Fruit fly (Drosophila melanogaster) whole organism, prepupa: ENCODE results near the gene Mpcp2.

ENCODE experiments used
- CG11294 ChIP-seq: fragments of 200-800 bp; sonication (Bioruptor generic); IDR thresholded peaks from 2 replicates; pipeline ENCODE4 v1.3.6; 2022; ENCODE audit warnings: missing biosample characterization, missing genetic modification characterization
- Hr39 ChIP-seq: fragments of 200-800 bp; sonication (Bioruptor generic); optimal IDR thresholded peaks from 2 replicates; lab custom pipeline; 2016; ENCODE audit warnings: missing biosample characterization, missing genetic modification characterization
- cyc ChIP-seq: fragments of 200-800 bp; sonication (Bioruptor generic); optimal IDR thresholded peaks from 3 replicates; lab custom pipeline; 2016; ENCODE audit warnings: missing biosample characterization, missing genetic modification characterization

DNA sequence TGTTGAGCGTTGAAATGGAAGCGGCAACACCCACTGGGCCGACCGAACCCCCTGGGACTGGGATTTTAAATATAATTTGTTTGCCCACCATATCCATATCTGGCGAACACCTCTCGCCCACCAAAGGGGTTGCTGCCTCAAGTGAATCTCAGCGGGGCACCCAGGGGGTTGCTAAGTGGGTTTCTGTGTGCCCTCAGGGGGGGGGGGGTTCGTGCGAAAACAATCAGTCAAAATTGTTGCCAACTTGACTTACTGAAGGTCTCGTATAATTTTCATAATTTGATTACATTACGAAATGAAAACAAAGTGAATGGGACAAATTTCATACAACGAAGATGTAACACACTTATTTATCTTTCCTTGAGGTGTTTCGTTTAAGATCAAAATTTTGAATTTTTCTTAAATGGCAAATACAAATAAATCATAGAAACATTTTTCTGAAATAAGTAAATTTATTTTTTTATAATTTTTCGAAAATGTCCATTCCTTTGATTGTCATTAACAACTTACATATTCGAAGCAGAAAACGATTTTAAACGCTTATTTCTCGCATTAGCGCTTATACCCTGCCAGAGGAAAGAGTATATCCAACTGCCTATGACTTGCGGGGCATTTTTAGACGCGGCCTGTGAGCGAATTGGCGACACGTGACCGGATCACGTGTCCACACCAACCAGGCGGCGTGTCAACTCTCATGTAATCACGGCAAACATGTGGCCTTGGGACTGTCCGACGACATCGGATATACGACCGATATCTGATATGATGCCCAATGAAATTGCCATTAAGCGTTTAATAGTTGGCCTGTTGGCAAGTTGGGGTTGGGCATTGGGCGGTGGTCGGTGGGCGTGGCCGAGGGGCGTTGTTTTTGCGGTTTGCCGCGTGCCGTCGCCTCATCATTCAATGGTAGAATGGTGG is 32.4 kb downstream of the Mpcp2 start:
- TF ChIP-seq CG11294 (GFP tag; lab: Robert Waterston, UW) (no peak), cyc (GFP tag; lab: Kevin White, UChicago) (no peak), Hr39 (no peak)
